Worm (Caenorhabditis elegans) whole organism, young adult: Measurements from ENCODE around the gene F20D6.1.

ENCODE experiments used
- C06A6.2 ChIP-seq: fragments of 200-800 bp; sonication (Bioruptor generic); conservative IDR thresholded peaks from 2 replicates; pipeline ENCODE4 v1.3.6; 2022; ENCODE audit warnings: missing genetic modification characterization, missing compliant biosample characterization
- D2030.7 ChIP-seq: fragments of 200-800 bp; sonication (Bioruptor generic); IDR thresholded peaks from 2 replicates; pipeline ENCODE4 v1.3.6; 2022; ENCODE audit warnings: missing genetic modification reagents, missing genetic modification characterization, missing compliant biosample characterization
- F10E7.11 ChIP-seq: sonication (generic microtip); optimal IDR thresholded peaks from 2 replicates; lab custom pipeline; 2017; ENCODE audit warnings: mild to moderate bottlenecking, missing genetic modification characterization, moderate library complexity, missing compliant biosample characterization
- F33H1.4 ChIP-seq: fragments of 200-800 bp; sonication (Bioruptor generic); IDR thresholded peaks from 2 replicates; pipeline ENCODE4 v1.3.6; 2022; ENCODE audit warnings: missing genetic modification reagents, missing genetic modification characterization, missing compliant biosample characterization
- F57A8.1 ChIP-seq: fragments of 200-800 bp; sonication (Bioruptor generic); optimal IDR thresholded peaks from 2 replicates; lab custom pipeline; 2018; ENCODE audit warnings: mild to moderate bottlenecking, missing genetic modification characterization, moderate library complexity, missing compliant biosample characterization
- K11D2.4 ChIP-seq: fragments of 200-800 bp; sonication (Bioruptor generic); IDR thresholded peaks from 2 replicates; pipeline ENCODE4 v1.3.6; 2022; ENCODE audit warnings: missing genetic modification reagents, missing genetic modification characterization, missing compliant biosample characterization
- T07F8.4 ChIP-seq: sonication (generic microtip); optimal IDR thresholded peaks from 2 replicates; lab custom pipeline; 2016; ENCODE audit warnings: mild to moderate bottlenecking, missing genetic modification characterization, moderate library complexity, missing compliant biosample characterization
- Y53F4B.3 ChIP-seq: fragments of 200-800 bp; sonication (Bioruptor generic); IDR thresholded peaks from 2 replicates; pipeline ENCODE4 v1.3.6; 2022; ENCODE audit warnings: missing genetic modification reagents, missing genetic modification characterization, missing compliant biosample characterization
- Y95B8A.8 ChIP-seq: fragments of 200-800 bp; sonication (Bioruptor generic); IDR thresholded peaks from 2 replicates; pipeline ENCODE4 v1.3.6; 2022; ENCODE audit warnings: missing genetic modification reagents, missing genetic modification characterization, missing compliant biosample characterization
- attf-3 ChIP-seq: fragments of 200-800 bp; sonication (Bioruptor generic); conservative IDR thresholded peaks from 2 replicates; pipeline ENCODE4 v1.3.6; 2022; ENCODE audit warnings: missing genetic modification reagents, missing genetic modification characterization, missing compliant biosample characterization
- attf-6 ChIP-seq: fragments of 200-800 bp; sonication (Bioruptor generic); IDR thresholded peaks from 2 replicates; pipeline ENCODE4 v1.3.6; 2022; ENCODE audit warnings: missing genetic modification reagents, missing genetic modification characterization, missing compliant biosample characterization
- cebp-1 ChIP-seq, 2 experiments: fragments of 200-800 bp in 1 of 2; sonication (Bioruptor generic) in 1 of 2; sonication (generic microtip) in 1 of 2; IDR thresholded peaks in 1 of 2; optimal IDR thresholded peaks in 1 of 2; 2 replicates each; pipeline versions ENCODE4 v1.3.6 to Lab custom; 2017 to 2022; ENCODE audit warnings: missing compliant biosample characterization in 2 of 2, missing genetic modification characterization in 2 of 2, mild to moderate bottlenecking in 1 of 2, missing genetic modification reagents in 1 of 2, moderate library complexity in 1 of 2
- ceh-100 ChIP-seq: fragments of 200-800 bp; sonication (Bioruptor generic); IDR thresholded peaks from 2 replicates; pipeline ENCODE4 v1.3.6; 2022; ENCODE audit warnings: missing genetic modification reagents, missing genetic modification characterization, missing compliant biosample characterization
- ceh-40 ChIP-seq: fragments of 200-800 bp; sonication (Bioruptor generic); IDR thresholded peaks from 2 replicates; pipeline ENCODE4 v1.3.6; 2022; ENCODE audit warnings: missing genetic modification characterization, missing compliant biosample characterization
- ceh-79 ChIP-seq: sonication (generic microtip); optimal IDR thresholded peaks from 2 replicates; lab custom pipeline; 2017; ENCODE audit warnings: mild to moderate bottlenecking, missing genetic modification characterization, missing compliant biosample characterization
- chd-7 ChIP-seq: sonication (generic microtip); optimal IDR thresholded peaks from 2 replicates; lab custom pipeline; 2016; ENCODE audit warnings: mild to moderate bottlenecking, missing genetic modification characterization, moderate library complexity, missing compliant biosample characterization
- dpl-1 ChIP-seq: fragments of 150-350 bp; optimal IDR thresholded peaks from 2 replicates; lab custom pipeline; 2014; ENCODE audit warnings: missing biosample characterization, missing genetic modification reagents, missing genetic modification characterization
- efl-1 ChIP-seq: fragments of 150-350 bp; optimal IDR thresholded peaks from 2 replicates; lab custom pipeline; 2014; ENCODE audit warnings: missing biosample characterization, missing genetic modification reagents, missing genetic modification characterization
- gei-17 ChIP-seq: fragments of 200-800 bp; sonication (Bioruptor generic); optimal IDR thresholded peaks from 2 replicates; lab custom pipeline; 2018; ENCODE audit warnings: mild to moderate bottlenecking, missing genetic modification characterization, missing compliant biosample characterization
- hlh-12 ChIP-seq: sonication (generic microtip); optimal IDR thresholded peaks from 2 replicates; lab custom pipeline; 2016; ENCODE audit warnings: missing genetic modification characterization, missing compliant biosample characterization
- hsf-1 ChIP-seq: fragments of 200-800 bp; sonication (Bioruptor generic); IDR thresholded peaks from 2 replicates; pipeline ENCODE4 v1.3.6; 2022; ENCODE audit warnings: missing genetic modification reagents, missing genetic modification characterization, missing compliant biosample characterization
- lin-26 ChIP-seq: fragments of 200-800 bp; sonication (Bioruptor generic); IDR thresholded peaks from 2 replicates; pipeline ENCODE4 v1.3.6; 2022; ENCODE audit warnings: missing genetic modification reagents, missing genetic modification characterization, missing compliant biosample characterization
- lin-54 ChIP-seq: fragments of 200-800 bp; sonication (Bioruptor generic); optimal IDR thresholded peaks from 2 replicates; lab custom pipeline; 2018; ENCODE audit warnings: mild to moderate bottlenecking, missing genetic modification characterization, missing compliant biosample characterization
- lsl-1 ChIP-seq: fragments of 200-800 bp; sonication (Bioruptor generic); optimal IDR thresholded peaks from 2 replicates; lab custom pipeline; 2018; ENCODE audit warnings: mild to moderate bottlenecking, missing genetic modification characterization, moderate library complexity, missing compliant biosample characterization
- madf-10 ChIP-seq: sonication (generic microtip); optimal IDR thresholded peaks from 2 replicates; lab custom pipeline; 2016; ENCODE audit warnings: mild to moderate bottlenecking, missing genetic modification characterization, missing compliant biosample characterization
- madf-6 ChIP-seq: fragments of 200-800 bp; sonication (Bioruptor generic); IDR thresholded peaks from 2 replicates; pipeline ENCODE4 v1.3.6; 2022; ENCODE audit warnings: missing genetic modification reagents, missing genetic modification characterization, missing compliant biosample characterization
- madf-8 ChIP-seq: fragments of 200-800 bp; sonication (Bioruptor generic); conservative IDR thresholded peaks from 2 replicates; pipeline ENCODE4 v1.3.6; 2022; ENCODE audit warnings: missing genetic modification reagents, missing genetic modification characterization, missing compliant biosample characterization
- mcd-1 ChIP-seq: fragments of 200-800 bp; sonication (Bioruptor generic); IDR thresholded peaks from 2 replicates; pipeline ENCODE4 v1.3.6; 2022; ENCODE audit warnings: missing genetic modification reagents, missing genetic modification characterization, missing compliant biosample characterization
- mxl-1 ChIP-seq: sonication (generic microtip); optimal IDR thresholded peaks from 2 replicates; lab custom pipeline; 2016; ENCODE audit warnings: missing genetic modification characterization, missing compliant biosample characterization
- nfya-2 ChIP-seq: fragments of 200-800 bp; sonication (Bioruptor generic); IDR thresholded peaks from 2 replicates; pipeline ENCODE4 v1.3.6; 2022; ENCODE audit warnings: missing genetic modification reagents, missing genetic modification characterization, missing compliant biosample characterization
- nfyb-1 ChIP-seq: fragments of 200-800 bp; sonication (Bioruptor generic); IDR thresholded peaks from 2 replicates; pipeline ENCODE4 v1.3.6; 2022; ENCODE audit warnings: missing genetic modification reagents, missing genetic modification characterization, missing compliant biosample characterization
- nhr-27 ChIP-seq: fragments of 200-800 bp; sonication (Bioruptor generic); optimal IDR thresholded peaks from 2 replicates; lab custom pipeline; 2018; ENCODE audit warnings: mild to moderate bottlenecking, missing genetic modification characterization, moderate library complexity, missing compliant biosample characterization
- pbrm-1 ChIP-seq: fragments of 200-800 bp; sonication (Bioruptor generic); IDR thresholded peaks from 2 replicates; pipeline ENCODE4 v1.3.6; 2022; ENCODE audit warnings: missing genetic modification reagents, missing genetic modification characterization, missing compliant biosample characterization
- rcor-1 ChIP-seq: fragments of 200-800 bp; sonication (Bioruptor generic); IDR thresholded peaks from 2 replicates; pipeline ENCODE4 v1.3.6; 2022; ENCODE audit warnings: missing genetic modification reagents, missing genetic modification characterization, missing compliant biosample characterization
- rec-8 ChIP-seq, 2 experiments: sonication (generic microtip); optimal IDR thresholded peaks; 2 replicates each; lab custom pipeline; 2016; ENCODE audit warnings: mild to moderate bottlenecking in 2 of 2, missing genetic modification characterization in 2 of 2, missing genetic modification reagents in 2 of 2, missing genotype in 2 of 2, missing biosample characterization in 1 of 2, missing compliant biosample characterization in 1 of 2, moderate library complexity in 1 of 2
- sdz-38 ChIP-seq: sonication (generic microtip); optimal IDR thresholded peaks from 2 replicates; lab custom pipeline; 2016; ENCODE audit warnings: missing genotype, missing genetic modification characterization, missing compliant biosample characterization
- tlf-1 ChIP-seq: fragments of 200-800 bp; sonication (Bioruptor generic); optimal IDR thresholded peaks from 2 replicates; lab custom pipeline; 2018; ENCODE audit warnings: mild to moderate bottlenecking, missing genetic modification characterization, missing compliant biosample characterization
- xnd-1 ChIP-seq: sonication (generic microtip); optimal IDR thresholded peaks from 2 replicates; lab custom pipeline; 2016; ENCODE audit warnings: missing genotype, missing genetic modification reagents, missing genetic modification characterization, missing compliant biosample characterization
- ztf-26 ChIP-seq: sonication (generic microtip); optimal IDR thresholded peaks from 2 replicates; lab custom pipeline; 2017; ENCODE audit warnings: missing genetic modification characterization, missing compliant biosample characterization
- ztf-28 ChIP-seq: fragments of 200-800 bp; sonication (Bioruptor generic); IDR thresholded peaks from 2 replicates; pipeline ENCODE4 v1.3.6; 2022; ENCODE audit warnings: missing genetic modification reagents, missing genetic modification characterization, missing compliant biosample characterization

Gene F20D6.1

ce11 chrV:8170300-8170699 lies 20.2 kb upstream of the F20D6.1 start:
- TF ChIP-seq gei-17 (GFP tag; lab: Kevin White, UChicago) (no peak), nhr-27 (no peak), lin-54 (GFP tag; lab: Kevin White, UChicago) (no peak), F57A8.1 (GFP tag; lab: Kevin White, UChicago) (no peak)

- TF ChIP-seq nfyb-1 (GFP tag; lab: Robert Waterston, UW) (no peak), attf-3 (no peak), ztf-28 (GFP tag; lab: Robert Waterston, UW) (no peak), K11D2.4 (GFP tag; lab: Robert Waterston, UW) (no peak), sdz-38 (no peak), ceh-79 (no peak), attf-6 (GFP tag; lab: Robert Waterston, UW) (no peak), ceh-40 (GFP tag; lab: Robert Waterston, UW) (no peak), tlf-1 (GFP tag; lab: Kevin White, UChicago) (no peak), hlh-12 (tag; lab: Kevin White, UChicago) (no peak), gei-17 (GFP tag; lab: Kevin White, UChicago) (no peak), ztf-26 (no peak)
Measured at ce11 chrV:8171688-8172087, 18.8 kb upstream of the F20D6.1 start.

- TF ChIP-seq ceh-100 (GFP tag; lab: Robert Waterston, UW) (no peak), nfya-2 (GFP tag; lab: Robert Waterston, UW) (no peak), madf-10 (tag; lab: Kevin White, UChicago) (no peak), ztf-28 (GFP tag; lab: Robert Waterston, UW) (no peak), nfyb-1 (GFP tag; lab: Robert Waterston, UW) (no peak), mxl-1 (tag; lab: Kevin White, UChicago) (no peak), dpl-1 (GFP tag; lab: Kevin White, UChicago) (no peak), rcor-1 (no peak), Y53F4B.3 (GFP tag; lab: Robert Waterston, UW) (no peak), efl-1 (GFP tag; lab: Kevin White, UChicago) (no peak), T07F8.4 (tag; lab: Kevin White, UChicago) (no peak)
Measured at ce11 chrV:8177349-8177748, 13.2 kb upstream of the F20D6.1 start, which contains the start of gene F20D6.9. Gene F20D6.9 (minus strand): TSS chrV:8177449.

ce11 chrV:8178279-8178678 lies 12.3 kb upstream of the F20D6.1 start:
- no peak for TF ChIP-seq K11D2.4 (GFP tag; lab: Robert Waterston, UW)
- TF ChIP-seq Y95B8A.8 (GFP tag; lab: Robert Waterston, UW): no peak
- TF ChIP-seq hsf-1: 0 out of 2 replicates have a peak, but pooled peaks have one; percentile 25
- TF ChIP-seq D2030.7 (GFP tag; lab: Robert Waterston, UW): no peak
- peak; percentile 43; the same call in 1 of the 2 replicates for TF ChIP-seq madf-8 (GFP tag; lab: Robert Waterston, UW)
- no peak for TF ChIP-seq sdz-38
- peak; percentile 1 for TF ChIP-seq xnd-1
- no peak for TF ChIP-seq ztf-26
- peak; percentile 83 for TF ChIP-seq lsl-1 (GFP tag; lab: Kevin White, UChicago)
- peak; percentile 79 for TF ChIP-seq F33H1.4 (GFP tag; lab: Robert Waterston, UW)

- TF ChIP-seq madf-6 (0 out of 2 replicates have a peak, but pooled peaks have one; percentile 28), pbrm-1 (GFP tag; lab: Robert Waterston, UW) (no peak), D2030.7 (GFP tag; lab: Robert Waterston, UW) (peak; percentile 47; the same call in 1 of the 2 replicates), ceh-100 (GFP tag; lab: Robert Waterston, UW) (peak; percentile 89), lin-26 (GFP tag; lab: Robert Waterston, UW) (peak; percentile 55; the same call in 1 of the 2 replicates), C06A6.2 (GFP tag; lab: Robert Waterston, UW) (0 out of 2 replicates have a peak, but pooled peaks have one; percentile 20), F10E7.11 (tag; lab: Kevin White, UChicago) (no peak), cebp-1 (GFP tag; IDR thresholded peaks at IDR 0.05; lab: Robert Waterston, UW) (peak; percentile 75), cebp-1 (tag; optimal IDR thresholded peaks at IDR 0.05; lab: Kevin White, UChicago) (no peak), chd-7 (tag; lab: Kevin White, UChicago) (no peak), mcd-1 (GFP tag; lab: Robert Waterston, UW) (peak; percentile 84), ztf-26 (peak; percentile 26), F33H1.4 (GFP tag; lab: Robert Waterston, UW) (0 out of 2 replicates have a peak, but pooled peaks have one; percentile 10), rec-8 (tag; optimal IDR thresholded peaks at IDR 0.05; lab: Kevin White, UChicago) (no peak)
Measured at ce11 chrV:8178914-8179542, 11.5 kb upstream of the F20D6.1 start, which contains the start of gene srp-7. Gene srp-7 (plus strand): TSS chrV:8179126.
